Fruit fly (Drosophila melanogaster) S2 (cell line): ENCODE results near the gene CG14834.

Experiments
- CG8478 ChIP-seq: fragments of >200 bp; optimal IDR thresholded peaks from 2 replicates; lab custom pipeline; 2018
- CTCF ChIP-seq, 2 experiments: fragments of >200 bp; optimal IDR thresholded peaks; 2 replicates each; lab custom pipeline; 2018

- no peak for TF ChIP-seq CTCF (optimal IDR thresholded peaks at IDR 0.05; lab: Kevin White, UChicago)
- no peak for TF ChIP-seq CG8478 (lab: Kevin White, UChicago)
These were observed 32.8 kb downstream of the CG14834 start for dm6 chr3L:7314133-7314532.
